Worm (Caenorhabditis elegans) whole organism, midembryonic: ENCODE data around the gene C18C4.7.

Source experiments
- klf-2 ChIP-seq: fragments of 200-800 bp; sonication (Bioruptor generic); conservative IDR thresholded peaks from 2 replicates; pipeline ENCODE4 v1.3.6; 2022; ENCODE audit warnings: missing genetic modification reagents, missing genetic modification characterization, missing compliant biosample characterization
- ref-1 ChIP-seq: fragments of 200-800 bp; sonication (Bioruptor generic); conservative IDR thresholded peaks from 2 replicates; pipeline ENCODE4 v1.3.6; 2022; ENCODE audit warnings: missing genetic modification reagents, missing genetic modification characterization, missing compliant biosample characterization

- TF ChIP-seq klf-2 (GFP tag; lab: Robert Waterston, UW) (no peak), ref-1 (GFP tag; lab: Robert Waterston, UW) (no peak)
Measured at ce11 chrV:5533755-5534154, 33.3 kb downstream of the C18C4.7 start, which contains the start of gene grl-1.
